Fruit fly (Drosophila melanogaster) whole organism, pupa: ENCODE measurements around the gene Rfk.

Experiments
- CG10348 ChIP-seq: fragments of 200-800 bp; sonication (Bioruptor generic); IDR thresholded peaks from 2 replicates; pipeline ENCODE4 v1.3.6; 2022; ENCODE audit warnings: missing biosample characterization, missing genetic modification characterization
- CG12605 ChIP-seq: fragments of 200-800 bp; sonication (Bioruptor generic); IDR thresholded peaks from 2 replicates; pipeline ENCODE4 v1.3.6; 2022; ENCODE audit warnings: missing biosample characterization, missing genetic modification characterization
- CG13204 ChIP-seq: fragments of 200-800 bp; sonication (Bioruptor generic); optimal IDR thresholded peaks from 2 replicates; lab custom pipeline; 2018; ENCODE audit warnings: missing biosample characterization, mild to moderate bottlenecking, missing genetic modification characterization, moderate library complexity
- CG14655 ChIP-seq: fragments of 200-800 bp; sonication (Bioruptor generic); optimal IDR thresholded peaks from 3 replicates; lab custom pipeline; 2017; ENCODE audit warnings: mild to moderate bottlenecking, missing biosample characterization, missing genetic modification reagents, missing genetic modification characterization
- CG15710 ChIP-seq: fragments of 200-800 bp; sonication (Bioruptor generic); optimal IDR thresholded peaks from 2 replicates; lab custom pipeline; 2018; ENCODE audit warnings: missing biosample characterization, mild to moderate bottlenecking, missing genetic modification characterization, moderate library complexity
- CG17806 ChIP-seq: fragments of 200-800 bp; sonication (Bioruptor generic); optimal IDR thresholded peaks from 2 replicates; lab custom pipeline; 2018; ENCODE audit warnings: missing biosample characterization, mild to moderate bottlenecking, missing genetic modification characterization, moderate library complexity
- CG32121 ChIP-seq: fragments of 200-800 bp; sonication (Bioruptor generic); IDR thresholded peaks from 2 replicates; pipeline ENCODE4 v1.3.6; 2022; ENCODE audit warnings: missing biosample characterization, missing genetic modification characterization
- CG34367 ChIP-seq: fragments of 200-800 bp; sonication (Bioruptor generic); optimal IDR thresholded peaks from 2 replicates; lab custom pipeline; 2018; ENCODE audit warnings: missing biosample characterization, mild to moderate bottlenecking, missing genetic modification characterization
- CG4496 ChIP-seq: fragments of 200-800 bp; sonication (Bioruptor generic); IDR thresholded peaks from 3 replicates; pipeline ENCODE4 v1.3.6; 2022; ENCODE audit warnings: missing biosample characterization, missing genetic modification characterization
- CG8159 ChIP-seq: fragments of 200-800 bp; sonication (Bioruptor generic); optimal IDR thresholded peaks from 3 replicates; lab custom pipeline; 2018; ENCODE audit warnings: missing biosample characterization, mild to moderate bottlenecking, missing genetic modification characterization, moderate library complexity
- CG8301 ChIP-seq: fragments of 200-800 bp; sonication (Bioruptor generic); optimal IDR thresholded peaks from 2 replicates; lab custom pipeline; 2018; ENCODE audit warnings: missing biosample characterization, mild to moderate bottlenecking, missing genetic modification characterization
- CG9948 ChIP-seq: fragments of 200-800 bp; sonication (Bioruptor generic); optimal IDR thresholded peaks from 2 replicates; lab custom pipeline; 2018; ENCODE audit warnings: missing biosample characterization, mild to moderate bottlenecking, missing genetic modification characterization, moderate library complexity
- D1 ChIP-seq: fragments of 200-800 bp; sonication (Bioruptor generic); optimal IDR thresholded peaks from 2 replicates; lab custom pipeline; 2018; ENCODE audit warnings: missing biosample characterization, mild to moderate bottlenecking, missing genetic modification characterization, moderate library complexity
- EcR ChIP-seq: fragments of 200-800 bp; sonication (Bioruptor generic); optimal IDR thresholded peaks from 3 replicates; lab custom pipeline; 2019; ENCODE audit warnings: missing biosample characterization, missing genetic modification characterization, mild to moderate bottlenecking, moderate library complexity, missing genetic modification reagents
- Ets98B ChIP-seq: fragments of 200-800 bp; sonication (Bioruptor generic); IDR thresholded peaks from 2 replicates; pipeline ENCODE4 v1.3.6; 2022; ENCODE audit warnings: missing biosample characterization, missing genetic modification characterization
- Pif1A ChIP-seq: fragments of 200-800 bp; sonication (Bioruptor generic); optimal IDR thresholded peaks from 3 replicates; lab custom pipeline; 2016; ENCODE audit warnings: missing biosample characterization, missing genetic modification characterization
- Pif1B ChIP-seq: fragments of 200-800 bp; sonication (Bioruptor generic); optimal IDR thresholded peaks from 3 replicates; lab custom pipeline; 2016; ENCODE audit warnings: missing biosample characterization, missing genetic modification characterization
- Snoo ChIP-seq: fragments of 200-800 bp; sonication (Bioruptor generic); optimal IDR thresholded peaks from 3 replicates; lab custom pipeline; 2017; ENCODE audit warnings: missing biosample characterization, mild to moderate bottlenecking, missing genetic modification characterization, inconsistent platforms
- fd96Ca ChIP-seq: fragments of 200-800 bp; sonication (Bioruptor generic); IDR thresholded peaks from 3 replicates; pipeline ENCODE4 v1.3.6; 2022; ENCODE audit warnings: missing biosample characterization, missing genetic modification characterization
- gl ChIP-seq: fragments of 200-800 bp; sonication (Bioruptor generic); optimal IDR thresholded peaks from 2 replicates; lab custom pipeline; 2018; ENCODE audit warnings: missing biosample characterization, mild to moderate bottlenecking, missing genetic modification characterization
- rn ChIP-seq: fragments of 200-800 bp; sonication (Bioruptor generic); IDR thresholded peaks from 2 replicates; pipeline ENCODE4 v1.3.6; 2022; ENCODE audit warnings: missing biosample characterization, missing genetic modification characterization

Rfk gene

dm6 chr3R:7902313-7902872 is 10.7 kb downstream of the Rfk start, which contains the start of gene mRpS9:
Gene mRpS9 (minus strand): TSS chr3R:7902667.
- TF ChIP-seq Ets98B (GFP tag; lab: Robert Waterston, UW) = no peak
- no peak for TF ChIP-seq EcR (GFP tag; lab: Kevin White, UChicago)
- TF ChIP-seq CG17806 = no peak
- TF ChIP-seq gl (tag; lab: Kevin White, UChicago) = no peak
- TF ChIP-seq rn (GFP tag; lab: Robert Waterston, UW) = no peak
- TF ChIP-seq CG12605 = no peak
- no peak for TF ChIP-seq D1 (tag; lab: Kevin White, UChicago)
- TF ChIP-seq CG8301 (tag; lab: Kevin White, UChicago) = no peak
- TF ChIP-seq, all 21 proteins: peak for 0

dm6 chr3R:7899277-7899676 is 13.8 kb downstream of the Rfk start:
- TF ChIP-seq EcR (GFP tag; lab: Kevin White, UChicago) = no peak
- no peak for TF ChIP-seq CG34367
- TF ChIP-seq CG13204 = no peak
- TF ChIP-seq fd96Ca = no peak
- TF ChIP-seq Pif1A = no peak
- TF ChIP-seq rn (GFP tag; lab: Robert Waterston, UW) = no peak
- no peak for TF ChIP-seq Pif1B (GFP tag; lab: Kevin White, UChicago)
- TF ChIP-seq CG9948 = no peak
- no peak for TF ChIP-seq D1 (tag; lab: Kevin White, UChicago)
- no peak for TF ChIP-seq CG15710 (tag; lab: Kevin White, UChicago)
- TF ChIP-seq CG14655 (GFP tag; lab: Kevin White, UChicago) = no peak
- no peak for TF ChIP-seq Ets98B (GFP tag; lab: Robert Waterston, UW)
- no peak for TF ChIP-seq CG17806
- TF ChIP-seq gl (tag; lab: Kevin White, UChicago) = no peak

- peak; percentile 82 for TF ChIP-seq gl (tag; lab: Kevin White, UChicago)
- peak; percentile 94 for TF ChIP-seq CG8301 (tag; lab: Kevin White, UChicago)
- TF ChIP-seq fd96Ca = peak; percentile 80; the same call in 2 of the 3 replicates
- TF ChIP-seq Ets98B (GFP tag; lab: Robert Waterston, UW) = peak; percentile 95
- peak; percentile 95 for TF ChIP-seq CG4496 (GFP tag; lab: Robert Waterston, UW)
- peak; percentile 80 for TF ChIP-seq D1 (tag; lab: Kevin White, UChicago)
- TF ChIP-seq CG9948 = peak; percentile 86
- peak; percentile 83 for TF ChIP-seq rn (GFP tag; lab: Robert Waterston, UW)
- TF ChIP-seq CG12605 = peak; percentile 94; the same call in 1 of the 2 replicates
- peak; percentile 66 for TF ChIP-seq CG10348
- peak; percentile 91 for TF ChIP-seq CG8159 (tag; lab: Kevin White, UChicago)
- no peak for TF ChIP-seq CG13204
- no peak for TF ChIP-seq Snoo
- TF ChIP-seq Pif1B (GFP tag; lab: Kevin White, UChicago) = peak; percentile 84
- TF ChIP-seq CG34367 = no peak
- peak; percentile 95 for TF ChIP-seq CG32121 (GFP tag; lab: Robert Waterston, UW)
- TF ChIP-seq CG14655 (GFP tag; lab: Kevin White, UChicago) = no peak
- peak; percentile 91 for TF ChIP-seq CG17806
- TF ChIP-seq Pif1A = peak; percentile 83
- TF ChIP-seq EcR (GFP tag; lab: Kevin White, UChicago) = no peak
- peak; percentile 91 for TF ChIP-seq CG15710 (tag; lab: Kevin White, UChicago)
- TF ChIP-seq, all 21 proteins: peak for 16
Observed at dm6 chr3R:7895457-7895856, 17.6 kb downstream of the Rfk start.

- TF ChIP-seq gl (tag; lab: Kevin White, UChicago) = no peak
- no peak for TF ChIP-seq CG32121 (GFP tag; lab: Robert Waterston, UW)
- TF ChIP-seq CG15710 (tag; lab: Kevin White, UChicago) = no peak
- 0 out of 3 replicates have a peak, but pooled peaks have one; percentile 42 for TF ChIP-seq fd96Ca
- peak; percentile 18 for TF ChIP-seq CG14655 (GFP tag; lab: Kevin White, UChicago)
Observed at dm6 chr3R:7894586-7894985, 18.5 kb downstream of the Rfk start.

dm6 chr3R:7892246-7893000 is 20.7 kb downstream of the Rfk start:
- peak; percentile 79 for TF ChIP-seq Ets98B (GFP tag; lab: Robert Waterston, UW)
- no peak for TF ChIP-seq CG34367
- peak; percentile 1 for TF ChIP-seq CG15710 (tag; lab: Kevin White, UChicago)
- TF ChIP-seq Snoo = peak; percentile 11
- peak; percentile 3 for TF ChIP-seq CG8159 (tag; lab: Kevin White, UChicago)
- peak; percentile 88 for TF ChIP-seq CG32121 (GFP tag; lab: Robert Waterston, UW)
- no peak for TF ChIP-seq gl (tag; lab: Kevin White, UChicago)
- no peak for TF ChIP-seq CG10348
- TF ChIP-seq CG4496 (GFP tag; lab: Robert Waterston, UW) = peak; percentile 87
- TF ChIP-seq CG17806 = peak; percentile 27
- TF ChIP-seq D1 (tag; lab: Kevin White, UChicago) = no peak
- TF ChIP-seq CG12605 = peak; percentile 71
- TF ChIP-seq CG9948 = no peak
- no peak for TF ChIP-seq EcR (GFP tag; lab: Kevin White, UChicago)
- peak; percentile 61; the same call in 1 of the 2 replicates for TF ChIP-seq rn (GFP tag; lab: Robert Waterston, UW)
- peak; percentile 84 for TF ChIP-seq fd96Ca
- peak; percentile 1 for TF ChIP-seq CG8301 (tag; lab: Kevin White, UChicago)
- TF ChIP-seq CG14655 (GFP tag; lab: Kevin White, UChicago) = peak; percentile 39
- peak; percentile 17 for TF ChIP-seq CG13204
- peak; percentile 62 for TF ChIP-seq Pif1B (GFP tag; lab: Kevin White, UChicago)
- peak; percentile 53 for TF ChIP-seq Pif1A
